Fruit fly (Drosophila melanogaster) whole organism, embryonic: ENCODE results near the gene CG5013.

ENCODE experiments used
- ATbp ChIP-seq: fragments of 200-800 bp; sonication (Bioruptor generic); optimal IDR thresholded peaks from 2 replicates; lab custom pipeline; 2017; ENCODE audit warnings: missing biosample characterization, mild to moderate bottlenecking, missing genetic modification characterization, missing genetic modification reagents
- CG10274 ChIP-seq: fragments of 200-800 bp; sonication (Bioruptor generic); optimal IDR thresholded peaks from 3 replicates; lab custom pipeline; 2017; ENCODE audit warnings: missing biosample characterization, mild to moderate bottlenecking, missing genetic modification characterization
- CG10565 ChIP-seq: fragments of 200-800 bp; sonication (Bioruptor generic); optimal IDR thresholded peaks from 3 replicates; lab custom pipeline; 2016; ENCODE audit warnings: missing biosample characterization, mild to moderate bottlenecking, missing genetic modification characterization
- CG15601 ChIP-seq: fragments of 200-800 bp; sonication (Bioruptor generic); optimal IDR thresholded peaks from 3 replicates; lab custom pipeline; 2019; ENCODE audit warnings: missing biosample characterization, mild to moderate bottlenecking, missing genetic modification characterization, moderate library complexity
- CG15696 ChIP-seq: fragments of 200-800 bp; sonication (Bioruptor generic); optimal IDR thresholded peaks from 2 replicates; lab custom pipeline; 2019; ENCODE audit warnings: missing biosample characterization, mild to moderate bottlenecking, missing genetic modification characterization, moderate library complexity
- CG1792 ChIP-seq: fragments of 200-800 bp; sonication (Bioruptor generic); optimal IDR thresholded peaks from 2 replicates; lab custom pipeline; 2016; ENCODE audit warnings: missing biosample characterization, missing genetic modification characterization
- CG18619 ChIP-seq: fragments of 200-800 bp; sonication (Bioruptor generic); optimal IDR thresholded peaks from 3 replicates; lab custom pipeline; 2017; ENCODE audit warnings: missing biosample characterization, mild to moderate bottlenecking, missing genetic modification characterization
- CG18764 ChIP-seq: fragments of 200-800 bp; sonication (Bioruptor generic); optimal IDR thresholded peaks from 3 replicates; lab custom pipeline; 2016; ENCODE audit warnings: missing biosample characterization, missing genetic modification characterization
- CG30403 ChIP-seq: fragments of 200-800 bp; sonication (Bioruptor generic); optimal IDR thresholded peaks from 3 replicates; lab custom pipeline; 2016; ENCODE audit warnings: missing biosample characterization, missing genetic modification characterization
- CG33213 ChIP-seq: fragments of 200-800 bp; sonication (Bioruptor generic); optimal IDR thresholded peaks from 3 replicates; lab custom pipeline; 2016; ENCODE audit warnings: missing biosample characterization, missing genetic modification characterization
- CG3407 ChIP-seq: fragments of 200-800 bp; sonication (Bioruptor generic); optimal IDR thresholded peaks from 2 replicates; lab custom pipeline; 2018; ENCODE audit warnings: missing biosample characterization, mild to moderate bottlenecking, missing genetic modification characterization
- CG4282 ChIP-seq: fragments of 200-800 bp; sonication (Bioruptor generic); optimal IDR thresholded peaks from 2 replicates; lab custom pipeline; 2016; ENCODE audit warnings: missing biosample characterization, missing genetic modification characterization
- CG6683 ChIP-seq: fragments of 200-800 bp; sonication (Bioruptor generic); optimal IDR thresholded peaks from 2 replicates; lab custom pipeline; 2017; ENCODE audit warnings: missing biosample characterization, mild to moderate bottlenecking, missing genetic modification characterization, missing genetic modification reagents
- CG6765 ChIP-seq: fragments of 200-800 bp; sonication (Bioruptor generic); optimal IDR thresholded peaks from 3 replicates; lab custom pipeline; 2017; ENCODE audit warnings: missing biosample characterization, mild to moderate bottlenecking, missing genetic modification characterization
- CG8281 ChIP-seq: fragments of 200-800 bp; sonication (Bioruptor generic); optimal IDR thresholded peaks from 2 replicates; lab custom pipeline; 2018; ENCODE audit warnings: missing biosample characterization, mild to moderate bottlenecking, missing genetic modification characterization, moderate library complexity
- CG8765 ChIP-seq: fragments of 200-800 bp; sonication (Bioruptor generic); IDR thresholded peaks from 2 replicates; pipeline ENCODE4 v1.3.6; 2022; ENCODE audit warnings: missing biosample characterization, missing genetic modification characterization
- Dek ChIP-seq: fragments of 200-800 bp; sonication (Bioruptor generic); optimal IDR thresholded peaks from 3 replicates; lab custom pipeline; 2019; ENCODE audit warnings: missing biosample characterization, mild to moderate bottlenecking, missing genetic modification characterization, moderate library complexity
- Dfd ChIP-seq, 2 experiments: fragments of >200 bp; optimal IDR thresholded peaks; 2 replicates each; lab custom pipeline; 2017; ENCODE audit warnings: missing biosample characterization in 2 of 2, missing genetic modification characterization in 2 of 2
- Dip2 ChIP-seq: fragments of 200-800 bp; sonication (Bioruptor generic); IDR thresholded peaks from 2 replicates; pipeline ENCODE4 v1.3.6; 2022; ENCODE audit warnings: missing biosample characterization, missing genetic modification characterization
- Dip3 ChIP-seq: fragments of 200-800 bp; sonication (Bioruptor generic); optimal IDR thresholded peaks from 3 replicates; lab custom pipeline; 2016; ENCODE audit warnings: missing biosample characterization, missing genetic modification characterization
- Dp ChIP-seq: fragments of 200-800 bp; sonication (Bioruptor generic); optimal IDR thresholded peaks from 2 replicates; lab custom pipeline; 2018; ENCODE audit warnings: missing biosample characterization, mild to moderate bottlenecking, missing genetic modification characterization, moderate library complexity
- E2f1 ChIP-seq: fragments of 200-800 bp; sonication (Bioruptor generic); IDR thresholded peaks from 2 replicates; pipeline ENCODE4 v1.3.6; 2022; ENCODE audit warnings: missing biosample characterization, missing genetic modification characterization
- Eip74EF ChIP-seq, 2 experiments: fragments of 200-800 bp in 1 of 2; fragments of >200 bp in 1 of 2; sonication (Bioruptor generic) in 1 of 2; optimal IDR thresholded peaks; 2 replicates each; lab custom pipeline; 2017 to 2019; ENCODE audit warnings: missing biosample characterization in 2 of 2, missing genetic modification characterization in 2 of 2, mild to moderate bottlenecking in 1 of 2, moderate library complexity in 1 of 2
- Elba2 ChIP-seq: fragments of 200-800 bp; sonication (Bioruptor generic); optimal IDR thresholded peaks from 3 replicates; lab custom pipeline; 2016; ENCODE audit warnings: missing biosample characterization, missing genetic modification characterization
- Hr51 ChIP-seq, 2 experiments: fragments of 200-800 bp; sonication (Bioruptor generic); optimal IDR thresholded peaks; 2 replicates in 1 of 2; 3 replicates in 1 of 2; lab custom pipeline; 2016 to 2018; ENCODE audit warnings: missing biosample characterization in 2 of 2, missing genetic modification characterization in 2 of 2, mild to moderate bottlenecking in 1 of 2, moderate library complexity in 1 of 2
- Lpt ChIP-seq: fragments of >200 bp; optimal IDR thresholded peaks from 2 replicates; lab custom pipeline; 2018; ENCODE audit warnings: missing biosample characterization, missing genetic modification characterization
- MTF-1 ChIP-seq: fragments of 200-800 bp; sonication (Bioruptor generic); optimal IDR thresholded peaks from 2 replicates; lab custom pipeline; 2018; ENCODE audit warnings: missing biosample characterization, mild to moderate bottlenecking, missing genetic modification characterization, borderline replicate concordance
- Nf-YC ChIP-seq: fragments of 200-800 bp; optimal IDR thresholded peaks from 3 replicates; lab custom pipeline; 2019; ENCODE audit warnings: missing biosample characterization, mild to moderate bottlenecking, missing genetic modification characterization, moderate library complexity
- Oli ChIP-seq: fragments of 200-800 bp; sonication (Bioruptor generic); optimal IDR thresholded peaks from 2 replicates; lab custom pipeline; 2018; ENCODE audit warnings: missing biosample characterization, mild to moderate bottlenecking, missing genetic modification characterization, moderate library complexity
- Sox102F ChIP-seq: fragments of 200-800 bp; sonication (Bioruptor generic); optimal IDR thresholded peaks from 2 replicates; lab custom pipeline; 2018; ENCODE audit warnings: missing biosample characterization, mild to moderate bottlenecking, missing genetic modification characterization, moderate library complexity
- Sry-β ChIP-seq: fragments of 200-800 bp; sonication (Bioruptor generic); optimal IDR thresholded peaks from 2 replicates; lab custom pipeline; 2018; ENCODE audit warnings: missing biosample characterization, mild to moderate bottlenecking, missing genetic modification characterization, moderate library complexity
- Sry-δ ChIP-seq: fragments of 200-800 bp; sonication (Bioruptor generic); optimal IDR thresholded peaks from 2 replicates; lab custom pipeline; 2016; ENCODE audit warnings: missing biosample characterization, missing genetic modification characterization
- Xbp1 ChIP-seq: fragments of 200-800 bp; sonication (Bioruptor generic); optimal IDR thresholded peaks from 3 replicates; lab custom pipeline; 2016; ENCODE audit warnings: missing biosample characterization, mild to moderate bottlenecking, missing genetic modification characterization
- al ChIP-seq: fragments of 200-800 bp; sonication (Bioruptor generic); IDR thresholded peaks from 2 replicates; pipeline ENCODE4 v1.3.6; 2022; ENCODE audit warnings: missing biosample characterization, missing genetic modification characterization
- bab2 ChIP-seq: fragments of 200-800 bp; sonication (Bioruptor generic); optimal IDR thresholded peaks from 2 replicates; lab custom pipeline; 2016; ENCODE audit warnings: missing biosample characterization, missing genetic modification characterization
- eyg ChIP-seq: fragments of 200-800 bp; sonication (Bioruptor generic); optimal IDR thresholded peaks from 3 replicates; lab custom pipeline; 2016; ENCODE audit warnings: missing biosample characterization, missing genetic modification characterization
- nom ChIP-seq: fragments of 200-800 bp; sonication (Bioruptor generic); optimal IDR thresholded peaks from 2 replicates; lab custom pipeline; 2017; ENCODE audit warnings: missing biosample characterization, missing genetic modification characterization, mild to moderate bottlenecking, moderate library complexity, missing genetic modification reagents
- odd ChIP-seq: fragments of 200-800 bp; sonication (Bioruptor generic); optimal IDR thresholded peaks from 2 replicates; lab custom pipeline; 2017; ENCODE audit warnings: missing biosample characterization, mild to moderate bottlenecking, missing genetic modification characterization
- pfk ChIP-seq: fragments of 200-800 bp; sonication (Bioruptor generic); optimal IDR thresholded peaks from 2 replicates; lab custom pipeline; 2018; ENCODE audit warnings: missing biosample characterization, mild to moderate bottlenecking, missing genetic modification characterization, moderate library complexity
- sens ChIP-seq: fragments of 200-800 bp; sonication (Bioruptor generic); peaks from one replicate; lab custom pipeline; 2016; ENCODE audit warnings: missing biosample characterization, missing genetic modification characterization
- slou ChIP-seq: fragments of 200-800 bp; sonication (Bioruptor generic); optimal IDR thresholded peaks from 3 replicates; lab custom pipeline; 2016; ENCODE audit warnings: missing biosample characterization, missing genetic modification characterization
- sna ChIP-seq: fragments of 200-800 bp; sonication (Bioruptor generic); IDR thresholded peaks from 2 replicates; pipeline ENCODE4 v1.3.6; 2022; ENCODE audit warnings: missing biosample characterization, missing genetic modification characterization; ENCODE audit not compliant: partially characterized antibody
- so ChIP-seq: fragments of 200-800 bp; sonication (Bioruptor generic); IDR thresholded peaks from 3 replicates; pipeline ENCODE4 v1.3.6; 2022; ENCODE audit warnings: missing biosample characterization, missing genetic modification characterization
- ssp ChIP-seq: fragments of 200-800 bp; sonication (Bioruptor generic); IDR thresholded peaks from 2 replicates; pipeline ENCODE4 v1.3.6; 2022; ENCODE audit warnings: missing biosample characterization, missing genetic modification characterization
- sug ChIP-seq: fragments of 200-800 bp; optimal IDR thresholded peaks from 2 replicates; lab custom pipeline; 2019; ENCODE audit warnings: missing biosample characterization, mild to moderate bottlenecking, missing genetic modification characterization, moderate library complexity
- tll ChIP-seq, 2 experiments: fragments of 200-800 bp in 1 of 2; fragments of >200 bp in 1 of 2; sonication (Bioruptor generic) in 1 of 2; optimal IDR thresholded peaks; 2 replicates each; lab custom pipeline; 2017 to 2019; ENCODE audit warnings: missing biosample characterization in 2 of 2, missing genetic modification characterization in 2 of 2, mild to moderate bottlenecking in 1 of 2, moderate library complexity in 1 of 2
- vfl ChIP-seq: fragments of 200-800 bp; sonication (Bioruptor generic); optimal IDR thresholded peaks from 2 replicates; lab custom pipeline; 2016; ENCODE audit warnings: missing biosample characterization, missing genetic modification characterization
- zf30C ChIP-seq: fragments of 200-800 bp; sonication (Bioruptor generic); optimal IDR thresholded peaks from 3 replicates; lab custom pipeline; 2018; ENCODE audit warnings: missing biosample characterization, mild to moderate bottlenecking, missing genetic modification characterization

CG5013 gene

DNA sequence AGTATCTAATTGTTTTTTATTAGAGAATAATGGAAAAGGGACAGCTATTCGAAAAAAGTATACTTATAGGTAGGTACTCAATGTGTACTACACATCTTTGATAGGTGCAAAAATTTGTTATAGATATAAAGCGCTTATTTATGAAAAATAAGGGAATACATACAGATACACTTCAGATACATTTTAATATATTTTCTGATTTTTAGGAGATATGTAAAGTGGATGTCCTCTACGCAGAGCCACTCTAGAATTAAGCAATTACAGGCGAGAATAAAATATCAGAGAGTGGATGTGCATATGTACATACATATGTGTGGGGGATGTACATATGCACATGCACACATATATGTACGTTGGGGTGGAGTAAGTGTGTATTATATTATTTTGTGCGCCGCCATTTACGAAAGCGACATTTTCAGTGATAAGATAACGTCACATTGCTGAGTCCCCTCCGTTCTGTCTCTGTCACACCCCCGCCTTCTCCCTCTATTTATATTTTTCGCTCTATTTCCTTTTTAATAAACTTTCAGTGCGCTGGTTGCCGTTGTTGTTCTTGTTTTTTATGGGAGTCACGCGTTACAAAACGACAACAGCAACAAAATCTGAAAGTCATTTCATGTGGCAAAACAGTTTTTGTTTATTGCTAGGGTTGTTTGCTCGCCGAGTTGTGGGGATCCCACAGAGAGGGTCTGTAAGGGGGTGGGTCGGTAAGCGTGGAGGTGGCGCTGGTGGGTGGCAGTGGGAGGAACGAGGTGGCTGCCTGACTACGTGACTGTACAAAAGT, 44.6 kb upstream of the CG5013 start (continued):
- TF ChIP-seq Eip74EF (GFP tag; optimal IDR thresholded peaks at IDR 0.05; lab: Kevin White, UChicago) = no peak
- TF ChIP-seq Dp (GFP tag; lab: Kevin White, UChicago) = no peak
- TF ChIP-seq Sry-δ (GFP tag; lab: Kevin White, UChicago) = no peak
- TF ChIP-seq ssp = no peak
- no peak for TF ChIP-seq so (GFP tag; lab: Robert Waterston, UW)
- TF ChIP-seq Elba2 = no peak
- TF ChIP-seq sug (tag; lab: Kevin White, UChicago) = peak; percentile 95
- TF ChIP-seq Hr51 (GFP tag; optimal IDR thresholded peaks at IDR 0.05; lab: Kevin White, UChicago) = no peak
- no peak for TF ChIP-seq Oli (tag; lab: Kevin White, UChicago)
- peak; percentile 12 for TF ChIP-seq MTF-1 (GFP tag; lab: Kevin White, UChicago)
- no peak for TF ChIP-seq CG8765 (GFP tag; lab: Robert Waterston, UW)
- no peak for TF ChIP-seq Xbp1 (GFP tag; lab: Kevin White, UChicago)
- no peak for TF ChIP-seq CG4282 (GFP tag; lab: Kevin White, UChicago)
- no peak for TF ChIP-seq Dip3
- TF ChIP-seq zf30C (GFP tag; lab: Kevin White, UChicago) = no peak
- TF ChIP-seq Lpt (GFP tag; lab: Kevin White, UChicago) = no peak
- no peak for TF ChIP-seq slou (GFP tag; lab: Kevin White, UChicago)
- TF ChIP-seq, all 482 proteins: peak for 95

DNA sequence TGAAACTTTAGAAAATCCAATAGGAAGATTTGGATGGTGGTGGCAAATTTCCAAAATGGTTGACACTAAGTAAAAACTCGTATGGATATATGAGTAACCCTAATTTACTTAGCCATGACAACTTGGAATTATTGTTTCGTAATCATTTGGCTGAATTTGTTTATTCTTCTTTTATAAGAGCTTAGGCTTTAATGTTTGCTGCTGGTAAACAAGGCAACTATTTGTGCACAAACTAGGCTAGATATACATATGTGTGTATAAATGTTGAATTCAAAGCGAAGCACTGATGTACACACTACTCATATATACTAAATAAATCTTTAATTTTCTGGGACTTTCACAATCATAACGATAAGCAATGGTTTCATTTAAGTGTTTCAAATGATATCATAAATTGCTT, 43.5 kb upstream of the CG5013 start:
- TF ChIP-seq CG6765 (GFP tag; lab: Kevin White, UChicago) (peak; percentile 36), CG15601 (tag; lab: Kevin White, UChicago) (peak; percentile 75), tll (GFP tag; optimal IDR thresholded peaks at IDR 0.05; lab: Kevin White, UChicago) (no peak), Dek (tag; lab: Kevin White, UChicago) (peak; percentile 10), CG18764 (GFP tag; lab: Kevin White, UChicago) (no peak), E2f1 (GFP tag; lab: Robert Waterston, UW) (no peak), Sry-β (GFP tag; lab: Kevin White, UChicago) (peak; percentile 40), nom (no peak), Sox102F (GFP tag; lab: Kevin White, UChicago) (peak; percentile 60), CG30403 (GFP tag; lab: Kevin White, UChicago) (no peak), sna (GFP tag; lab: Robert Waterston, UW) (no peak), CG10274 (GFP tag; lab: Kevin White, UChicago) (no peak), vfl (GFP tag; lab: Kevin White, UChicago) (no peak), sens (GFP tag; lab: Kevin White, UChicago) (peak; percentile 92), CG10565 (GFP tag; lab: Kevin White, UChicago) (no peak), bab2 (GFP tag; lab: Kevin White, UChicago) (peak; percentile 55), odd (GFP tag; lab: Kevin White, UChicago) (peak; percentile 58), CG33213 (GFP tag; lab: Kevin White, UChicago) (peak; percentile 29), CG18619 (peak; percentile 49), CG8281 (tag; lab: Kevin White, UChicago) (peak; percentile 43), pfk (GFP tag; lab: Kevin White, UChicago) (peak; percentile 22), Dip2 (GFP tag; lab: Robert Waterston, UW) (no peak), CG1792 (peak; percentile 25), CG15696 (tag; lab: Kevin White, UChicago) (peak; percentile 49), CG6683 (no peak), Nf-YC (tag; lab: Kevin White, UChicago) (no peak), eyg (GFP tag; lab: Kevin White, UChicago) (no peak), ATbp (peak; percentile 84), CG3407 (GFP tag; lab: Kevin White, UChicago) (peak; percentile 49), so (GFP tag; lab: Robert Waterston, UW) (no peak), Dfd (GFP tag; optimal IDR thresholded peaks at IDR 0.05; lab: Kevin White, UChicago) (no peak), al (GFP tag; lab: Robert Waterston, UW) (no peak)
